Fruit fly (Drosophila melanogaster) whole organism, prepupa: ENCODE data around the gene CG34130.

ENCODE experiments used
- CG10669 ChIP-seq: fragments of 200-800 bp; sonication (Bioruptor generic); optimal IDR thresholded peaks from 3 replicates; lab custom pipeline; 2018; ENCODE audit warnings: missing biosample characterization, mild to moderate bottlenecking, missing genetic modification characterization, moderate library complexity
- CG11762 ChIP-seq: fragments of 200-800 bp; sonication (Bioruptor generic); optimal IDR thresholded peaks from 3 replicates; lab custom pipeline; 2016; ENCODE audit warnings: missing biosample characterization, missing genetic modification characterization; ENCODE audit not compliant: insufficient read depth
- CG11902 ChIP-seq: fragments of 200-800 bp; sonication (Bioruptor generic); optimal IDR thresholded peaks from 3 replicates; lab custom pipeline; 2016; ENCODE audit warnings: missing biosample characterization, missing genetic modification characterization
- CG15336 ChIP-seq: fragments of 200-800 bp; sonication (Bioruptor generic); IDR thresholded peaks from 2 replicates; pipeline ENCODE4 v1.3.6; 2022; ENCODE audit warnings: missing biosample characterization, missing genetic modification characterization
- CG1621 ChIP-seq: fragments of 200-800 bp; sonication (Bioruptor generic); optimal IDR thresholded peaks from 3 replicates; lab custom pipeline; 2018; ENCODE audit warnings: missing biosample characterization, mild to moderate bottlenecking, missing genetic modification characterization
- CG16779 ChIP-seq: fragments of 200-800 bp; sonication (Bioruptor generic); optimal IDR thresholded peaks from 3 replicates; lab custom pipeline; 2017; ENCODE audit warnings: missing biosample characterization, mild to moderate bottlenecking, missing genetic modification characterization
- CG3032 ChIP-seq: fragments of 200-800 bp; optimal IDR thresholded peaks from 2 replicates; lab custom pipeline; 2019; ENCODE audit warnings: missing biosample characterization, mild to moderate bottlenecking, missing genetic modification characterization, moderate library complexity
- CG31627 ChIP-seq: fragments of 200-800 bp; sonication (Bioruptor generic); optimal IDR thresholded peaks from 3 replicates; lab custom pipeline; 2016; ENCODE audit warnings: missing biosample characterization, missing genetic modification characterization
- CG32006 ChIP-seq: fragments of 200-800 bp; sonication (Bioruptor generic); optimal IDR thresholded peaks from 3 replicates; lab custom pipeline; 2017; ENCODE audit warnings: missing biosample characterization, mild to moderate bottlenecking, missing genetic modification characterization
- CG34406 ChIP-seq: fragments of 200-800 bp; sonication (Bioruptor generic); optimal IDR thresholded peaks from 3 replicates; lab custom pipeline; 2016; ENCODE audit warnings: missing biosample characterization, missing genetic modification characterization
- CG3919 ChIP-seq: fragments of 200-800 bp; sonication (Bioruptor generic); optimal IDR thresholded peaks from 3 replicates; lab custom pipeline; 2016; ENCODE audit warnings: missing biosample characterization, missing genetic modification characterization
- CG4318 ChIP-seq: fragments of 200-800 bp; sonication (Bioruptor generic); optimal IDR thresholded peaks from 3 replicates; lab custom pipeline; 2017; ENCODE audit warnings: missing biosample characterization, mild to moderate bottlenecking, missing genetic modification characterization
- CG6163 ChIP-seq: fragments of 200-800 bp; sonication (Bioruptor generic); IDR thresholded peaks from 3 replicates; pipeline ENCODE4 v1.3.6; 2022; ENCODE audit warnings: missing biosample characterization, missing genetic modification characterization
- CG6276 ChIP-seq: fragments of 200-800 bp; sonication (Bioruptor generic); optimal IDR thresholded peaks from 2 replicates; lab custom pipeline; 2017; ENCODE audit warnings: missing biosample characterization, mild to moderate bottlenecking, missing genetic modification characterization
- CG6808 ChIP-seq: fragments of 200-800 bp; sonication (Bioruptor generic); optimal IDR thresholded peaks from 3 replicates; lab custom pipeline; 2017; ENCODE audit warnings: missing biosample characterization, missing genetic modification characterization, mild to moderate bottlenecking, moderate library complexity, missing genetic modification reagents
- CG6854 ChIP-seq: fragments of 200-800 bp; sonication (Bioruptor generic); optimal IDR thresholded peaks from 2 replicates; lab custom pipeline; 2017; ENCODE audit warnings: missing biosample characterization, mild to moderate bottlenecking, missing genetic modification characterization
- CG7368 ChIP-seq: fragments of 200-800 bp; sonication (Bioruptor generic); optimal IDR thresholded peaks from 3 replicates; lab custom pipeline; 2016; ENCODE audit warnings: missing biosample characterization, missing genetic modification characterization
- CG8119 ChIP-seq: fragments of 200-800 bp; sonication (Bioruptor generic); IDR thresholded peaks from 3 replicates; pipeline ENCODE4 v1.3.6; 2022; ENCODE audit warnings: missing biosample characterization, missing genetic modification characterization
- CG8319 ChIP-seq: fragments of 200-800 bp; sonication (Bioruptor generic); optimal IDR thresholded peaks from 3 replicates; lab custom pipeline; 2016; ENCODE audit warnings: missing biosample characterization, missing genetic modification characterization
- CG8632 ChIP-seq: fragments of 200-800 bp; sonication (Bioruptor generic); optimal IDR thresholded peaks from 3 replicates; lab custom pipeline; 2016; ENCODE audit warnings: missing biosample characterization, missing genetic modification characterization
- CG9139 ChIP-seq: fragments of 200-800 bp; sonication (Bioruptor generic); optimal IDR thresholded peaks from 3 replicates; lab custom pipeline; 2017; ENCODE audit warnings: missing biosample characterization, mild to moderate bottlenecking, missing genetic modification characterization
- Eip78C ChIP-seq: fragments of 200-800 bp; sonication (Bioruptor generic); peaks from one replicate; lab custom pipeline; 2016; ENCODE audit warnings: missing biosample characterization, missing genetic modification characterization
- Eip93F ChIP-seq: fragments of 200-800 bp; sonication (Bioruptor generic); optimal IDR thresholded peaks from 2 replicates; lab custom pipeline; 2016; ENCODE audit warnings: missing biosample characterization, mild to moderate bottlenecking, missing genetic modification characterization
- Ets21C ChIP-seq: fragments of 200-800 bp; sonication (Bioruptor generic); optimal IDR thresholded peaks from 3 replicates; lab custom pipeline; 2016; ENCODE audit warnings: missing biosample characterization, missing genetic modification characterization
- Gug ChIP-seq: fragments of 200-800 bp; sonication (Bioruptor generic); IDR thresholded peaks from 2 replicates; pipeline ENCODE4 v1.3.6; 2022; ENCODE audit warnings: missing biosample characterization, missing genetic modification characterization
- Hr39 ChIP-seq: fragments of 200-800 bp; sonication (Bioruptor generic); optimal IDR thresholded peaks from 2 replicates; lab custom pipeline; 2016; ENCODE audit warnings: missing biosample characterization, missing genetic modification characterization
- Lpt ChIP-seq: fragments of 200-800 bp; sonication (Bioruptor generic); optimal IDR thresholded peaks from 3 replicates; lab custom pipeline; 2016; ENCODE audit warnings: missing biosample characterization, missing genetic modification characterization
- OdsH ChIP-seq: fragments of 200-800 bp; sonication (Bioruptor generic); optimal IDR thresholded peaks from 3 replicates; lab custom pipeline; 2016; ENCODE audit warnings: missing biosample characterization, missing genetic modification characterization
- Smox ChIP-seq: fragments of 200-800 bp; sonication (Bioruptor generic); optimal IDR thresholded peaks from 3 replicates; lab custom pipeline; 2016; ENCODE audit warnings: missing biosample characterization, missing genetic modification characterization
- Sox14 ChIP-seq: fragments of 200-800 bp; sonication (Bioruptor generic); optimal IDR thresholded peaks from 3 replicates; lab custom pipeline; 2016; ENCODE audit warnings: missing biosample characterization, missing genetic modification characterization
- Sox15 ChIP-seq: fragments of 200-800 bp; sonication (Bioruptor generic); optimal IDR thresholded peaks from 3 replicates; lab custom pipeline; 2016; ENCODE audit warnings: missing biosample characterization, missing genetic modification characterization
- acj6 ChIP-seq: fragments of 200-800 bp; sonication (Bioruptor generic); optimal IDR thresholded peaks from 3 replicates; lab custom pipeline; 2016; ENCODE audit warnings: missing biosample characterization, missing genetic modification characterization
- cyc ChIP-seq: fragments of 200-800 bp; sonication (Bioruptor generic); optimal IDR thresholded peaks from 3 replicates; lab custom pipeline; 2016; ENCODE audit warnings: missing biosample characterization, missing genetic modification characterization
- dac ChIP-seq: fragments of 200-800 bp; sonication (Bioruptor generic); optimal IDR thresholded peaks from 2 replicates; lab custom pipeline; 2017; ENCODE audit warnings: missing biosample characterization, mild to moderate bottlenecking, missing genetic modification characterization
- dsx ChIP-seq: fragments of 200-800 bp; optimal IDR thresholded peaks from 3 replicates; lab custom pipeline; 2019; ENCODE audit warnings: missing biosample characterization, mild to moderate bottlenecking, missing genetic modification characterization, moderate library complexity; ENCODE audit not compliant: poor library complexity, severe bottlenecking
- esn ChIP-seq: fragments of 200-800 bp; sonication (Bioruptor generic); optimal IDR thresholded peaks from 2 replicates; lab custom pipeline; 2016; ENCODE audit warnings: missing biosample characterization, mild to moderate bottlenecking, missing genetic modification characterization, moderate library complexity
- fd59A ChIP-seq: fragments of 200-800 bp; sonication (Bioruptor generic); optimal IDR thresholded peaks from 2 replicates; lab custom pipeline; 2017; ENCODE audit warnings: missing biosample characterization, mild to moderate bottlenecking, missing genetic modification characterization, missing genetic modification reagents
- fkh ChIP-seq: fragments of 200-800 bp; sonication (Bioruptor generic); optimal IDR thresholded peaks from 3 replicates; lab custom pipeline; 2017; ENCODE audit warnings: missing biosample characterization, mild to moderate bottlenecking, missing genetic modification characterization, moderate library complexity
- lz ChIP-seq: fragments of 200-800 bp; sonication (Bioruptor generic); optimal IDR thresholded peaks from 3 replicates; lab custom pipeline; 2016; ENCODE audit warnings: missing biosample characterization, missing genetic modification characterization
- net ChIP-seq: fragments of 200-800 bp; sonication (Bioruptor generic); optimal IDR thresholded peaks from 3 replicates; lab custom pipeline; 2016; ENCODE audit warnings: missing biosample characterization, missing genetic modification characterization
- pdm3 ChIP-seq: fragments of 200-800 bp; sonication (Bioruptor generic); optimal IDR thresholded peaks from 3 replicates; lab custom pipeline; 2016; ENCODE audit warnings: missing biosample characterization, missing genetic modification characterization
- salr ChIP-seq, 2 experiments: fragments of 200-800 bp; sonication (Bioruptor generic); optimal IDR thresholded peaks; 3 replicates each; lab custom pipeline; 2016 to 2018; ENCODE audit warnings: missing biosample characterization in 2 of 2, missing genetic modification characterization in 2 of 2, mild to moderate bottlenecking in 1 of 2
- spab ChIP-seq: fragments of 200-800 bp; sonication (Bioruptor generic); optimal IDR thresholded peaks from 2 replicates; lab custom pipeline; 2017; ENCODE audit warnings: missing biosample characterization, mild to moderate bottlenecking, missing genetic modification characterization, missing genetic modification reagents
- ss ChIP-seq, 2 experiments: fragments of 200-800 bp; sonication (Bioruptor generic); optimal IDR thresholded peaks; 2 replicates in 1 of 2; 3 replicates in 1 of 2; lab custom pipeline; 2017 to 2018; ENCODE audit warnings: mild to moderate bottlenecking in 2 of 2, missing biosample characterization in 2 of 2, missing genetic modification characterization in 2 of 2, moderate library complexity in 1 of 2
- svp ChIP-seq: fragments of 200-800 bp; sonication (Bioruptor generic); peaks from one replicate; lab custom pipeline; 2016; ENCODE audit warnings: missing biosample characterization, missing genetic modification characterization
- topi ChIP-seq: fragments of 200-800 bp; sonication (Bioruptor generic); optimal IDR thresholded peaks from 3 replicates; lab custom pipeline; 2016; ENCODE audit warnings: missing biosample characterization, missing genetic modification characterization
- vri ChIP-seq: fragments of 200-800 bp; sonication (Bioruptor generic); optimal IDR thresholded peaks from 3 replicates; lab custom pipeline; 2016; ENCODE audit warnings: missing biosample characterization, mild to moderate bottlenecking, missing genetic modification characterization

Gene CG34130

DNA sequence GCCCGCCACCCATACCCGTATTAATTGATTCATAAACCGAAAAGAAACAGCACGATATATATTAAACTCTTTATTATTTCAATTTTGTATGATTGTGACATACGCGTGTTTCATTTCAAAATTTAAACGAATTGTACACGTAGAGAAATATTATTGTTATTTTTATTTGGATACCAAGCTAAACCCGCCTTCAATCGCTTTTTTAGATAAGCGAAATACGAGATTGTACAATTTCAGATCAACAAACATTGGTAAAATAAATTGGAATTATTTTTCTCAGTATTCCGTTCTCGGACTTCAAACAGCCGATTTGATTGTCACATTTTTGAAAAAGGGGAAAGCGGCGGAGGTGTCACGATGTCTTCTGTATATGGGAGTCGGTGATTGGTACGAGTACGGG lies 45.3 kb upstream of the CG34130 start (continued):
- TF ChIP-seq dac (GFP tag; lab: Kevin White, UChicago) (no peak), esn (GFP tag; lab: Kevin White, UChicago) (peak; percentile 60), salr (GFP tag; optimal IDR thresholded peaks at IDR 0.05; lab: Kevin White, UChicago) (peak in 1 of 2 experiments; percentile 21), acj6 (GFP tag; lab: Kevin White, UChicago) (peak; percentile 30), Sox14 (GFP tag; lab: Kevin White, UChicago) (peak; percentile 42), CG9139 (GFP tag; lab: Kevin White, UChicago) (no peak), Ets21C (GFP tag; lab: Kevin White, UChicago) (peak; percentile 29), CG31627 (GFP tag; lab: Kevin White, UChicago) (peak; percentile 58), CG32006 (peak; percentile 49), Lpt (GFP tag; lab: Kevin White, UChicago) (no peak), CG10669 (GFP tag; lab: Kevin White, UChicago) (no peak), CG6163 (GFP tag; lab: Robert Waterston, UW) (peak; percentile 65), cyc (GFP tag; lab: Kevin White, UChicago) (peak; percentile 47), CG3919 (peak; percentile 34), svp (GFP tag; lab: Kevin White, UChicago) (peak; percentile 71)

DNA sequence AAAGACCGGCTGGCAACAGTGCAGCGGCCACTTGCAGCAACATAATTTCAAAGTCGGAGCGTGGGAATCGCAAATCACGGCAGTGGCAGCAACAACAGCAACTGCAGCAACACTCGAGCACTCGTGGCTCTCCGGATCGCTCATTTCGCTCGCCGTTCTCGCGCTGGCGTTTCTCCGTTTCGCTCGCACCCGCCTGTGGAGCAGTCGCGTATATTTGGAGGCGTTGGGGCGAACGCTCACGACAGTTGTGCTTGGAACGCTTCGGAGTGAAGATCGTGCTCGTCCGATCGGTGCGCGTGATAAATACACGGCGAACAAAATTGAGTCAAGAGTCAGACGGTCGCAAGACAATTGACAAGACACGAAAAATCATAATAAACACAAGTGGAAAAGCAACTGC lies 40.2 kb upstream of the CG34130 start, which contains the start of gene CG12290:
Gene CG12290 (plus strand): TSS at position 233 of the 400 bp plus-strand sequence.
- TF ChIP-seq CG3032 (tag; lab: Kevin White, UChicago) (no peak), fkh (GFP tag; lab: Kevin White, UChicago) (peak; percentile 15), CG8119 (peak; percentile 32; the same call in 1 of the 3 replicates), net (GFP tag; lab: Kevin White, UChicago) (peak; percentile 43), CG32006 (peak; percentile 35), Lpt (GFP tag; lab: Kevin White, UChicago) (peak; percentile 36), Eip78C (peak; percentile 76), CG7368 (GFP tag; lab: Kevin White, UChicago) (peak; percentile 4), dsx (GFP tag; lab: Kevin White, UChicago) (peak; percentile 46), CG6808 (GFP tag; lab: Kevin White, UChicago) (peak; percentile 13), CG6276 (GFP tag; lab: Kevin White, UChicago) (peak; percentile 19), lz (peak; percentile 17), Smox (peak; percentile 19), Ets21C (GFP tag; lab: Kevin White, UChicago) (peak; percentile 17), vri (GFP tag; lab: Kevin White, UChicago) (peak; percentile 43), CG8632 (GFP tag; lab: Kevin White, UChicago) (peak; percentile 38), Sox15 (peak; percentile 4), pdm3 (GFP tag; lab: Kevin White, UChicago) (peak; percentile 29), CG6854 (peak; percentile 98), fd59A (GFP tag; lab: Kevin White, UChicago) (no peak), CG1621 (tag; lab: Kevin White, UChicago) (peak; percentile 38), acj6 (GFP tag; lab: Kevin White, UChicago) (no peak), CG8319 (GFP tag; lab: Kevin White, UChicago) (no peak), CG31627 (GFP tag; lab: Kevin White, UChicago) (peak; percentile 12), CG11902 (GFP tag; lab: Kevin White, UChicago) (no peak), topi (GFP tag; lab: Kevin White, UChicago) (peak; percentile 26), OdsH (GFP tag; lab: Kevin White, UChicago) (peak; percentile 16), Sox14 (GFP tag; lab: Kevin White, UChicago) (peak; percentile 27), CG16779 (tag; lab: Kevin White, UChicago) (no peak), Gug (GFP tag; lab: Robert Waterston, UW) (no peak), CG34406 (no peak), cyc (GFP tag; lab: Kevin White, UChicago) (peak; percentile 11), svp (GFP tag; lab: Kevin White, UChicago) (peak; percentile 82), salr (GFP tag; optimal IDR thresholded peaks at IDR 0.05; lab: Kevin White, UChicago) (peak in 1 of 2 experiments; percentile 15), CG3919 (peak; percentile 57), CG4318 (GFP tag; lab: Kevin White, UChicago) (no peak), dac (GFP tag; lab: Kevin White, UChicago) (no peak), CG11762 (GFP tag; lab: Kevin White, UChicago) (no peak), Hr39 (GFP tag; lab: Kevin White, UChicago) (peak; percentile 37), spab (GFP tag; lab: Kevin White, UChicago) (no peak), CG15336 (GFP tag; lab: Robert Waterston, UW) (peak; percentile 42; the same call in 1 of the 2 replicates), ss (GFP tag; optimal IDR thresholded peaks at IDR 0.05; lab: Kevin White, UChicago) (peak in 1 of 2 experiments; percentile 34), Eip93F (GFP tag; lab: Kevin White, UChicago) (no peak)
